Worm (Caenorhabditis elegans) whole organism, L4 larva: ENCODE measurements around the gene frm-2.

Experiments used
- F10B5.3 ChIP-seq: sonication (generic microtip); optimal IDR thresholded peaks from 2 replicates; lab custom pipeline; 2016; ENCODE audit warnings: mild to moderate bottlenecking, missing genetic modification characterization, missing compliant biosample characterization
- F37D6.2 ChIP-seq: sonication (generic microtip); optimal IDR thresholded peaks from 2 replicates; lab custom pipeline; 2016; ENCODE audit warnings: mild to moderate bottlenecking, missing genetic modification characterization, missing compliant biosample characterization
- T20F7.1 ChIP-seq: fragments of 200-800 bp; sonication (Bioruptor generic); optimal IDR thresholded peaks from 2 replicates; lab custom pipeline; 2018; ENCODE audit warnings: mild to moderate bottlenecking, missing genetic modification characterization, missing compliant biosample characterization
- Y75B8A.6 ChIP-seq: fragments of 200-800 bp; sonication (Bioruptor generic); IDR thresholded peaks from 2 replicates; pipeline ENCODE4 v1.3.6; 2022; ENCODE audit warnings: missing genetic modification reagents, missing genetic modification characterization, missing compliant biosample characterization
- aha-1 ChIP-seq: fragments of 150-350 bp; peaks from one replicate; lab custom pipeline; 2014; ENCODE audit warnings: missing biosample characterization, missing genetic modification characterization
- aly-2 ChIP-seq: sonication (generic microtip); optimal IDR thresholded peaks from 2 replicates; lab custom pipeline; 2018; ENCODE audit warnings: missing biosample characterization, missing genetic modification characterization
- arid-1 ChIP-seq: fragments of 200-800 bp; sonication (Bioruptor generic); conservative IDR thresholded peaks from 2 replicates; pipeline ENCODE4 v1.3.6; 2022; ENCODE audit warnings: missing genetic modification reagents, missing genetic modification characterization, missing compliant biosample characterization
- attf-4 ChIP-seq: sonication (generic microtip); optimal IDR thresholded peaks from 3 replicates; lab custom pipeline; 2017; ENCODE audit warnings: missing biosample characterization, missing genetic modification characterization
- ceh-82 ChIP-seq: sonication (generic microtip); optimal IDR thresholded peaks from 2 replicates; lab custom pipeline; 2017; ENCODE audit warnings: missing biosample characterization, missing genetic modification characterization
- ces-1 ChIP-seq: fragments of 150-350 bp; sonication (generic microtip); optimal IDR thresholded peaks from 4 replicates; lab custom pipeline; 2014; ENCODE audit warnings: missing biosample characterization, missing genetic modification reagents, missing genetic modification characterization
- ctbp-1 ChIP-seq: fragments of 200-800 bp; sonication (Bioruptor generic); IDR thresholded peaks from 2 replicates; pipeline ENCODE4 v1.3.6; 2022; ENCODE audit warnings: missing genetic modification reagents, missing genetic modification characterization, missing compliant biosample characterization
- daf-19 ChIP-seq: fragments of 200-800 bp; sonication (Bioruptor generic); conservative IDR thresholded peaks from 2 replicates; pipeline ENCODE4 v1.3.6; 2022; ENCODE audit warnings: missing genetic modification characterization, missing compliant biosample characterization
- daf-8 ChIP-seq: fragments of 200-800 bp; sonication (Bioruptor generic); IDR thresholded peaks from 2 replicates; pipeline ENCODE4 v1.3.6; 2022; ENCODE audit warnings: missing genetic modification characterization, missing compliant biosample characterization
- dmd-6 ChIP-seq: fragments of 200-800 bp; sonication (Bioruptor generic); IDR thresholded peaks from 2 replicates; pipeline ENCODE4 v1.3.6; 2022; ENCODE audit warnings: missing genetic modification reagents, missing genetic modification characterization, missing compliant biosample characterization
- dmd-8 ChIP-seq: fragments of 200-800 bp; sonication (Bioruptor generic); IDR thresholded peaks from 2 replicates; pipeline ENCODE4 v1.3.6; 2022; ENCODE audit warnings: missing genetic modification characterization, missing compliant biosample characterization
- dpl-1 ChIP-seq: fragments of 150-350 bp; optimal IDR thresholded peaks from 2 replicates; lab custom pipeline; 2014; ENCODE audit warnings: missing biosample characterization, missing genetic modification reagents, missing genetic modification characterization
- dve-1 ChIP-seq: sonication (generic microtip); optimal IDR thresholded peaks from 2 replicates; lab custom pipeline; 2017; ENCODE audit warnings: antibody characterized with exemption, mild to moderate bottlenecking, missing genetic modification characterization, missing compliant biosample characterization; ENCODE audit not compliant: insufficient read depth
- egl-27 ChIP-seq: sonication (generic microtip); optimal IDR thresholded peaks from 3 replicates; lab custom pipeline; 2017; ENCODE audit warnings: missing biosample characterization, missing genetic modification reagents, missing genetic modification characterization
- gei-8 ChIP-seq: fragments of 200-800 bp; sonication (Bioruptor generic); optimal IDR thresholded peaks from 2 replicates; lab custom pipeline; 2018; ENCODE audit warnings: mild to moderate bottlenecking, missing genetic modification characterization, missing compliant biosample characterization
- hlh-11 ChIP-seq: fragments of 200-800 bp; sonication (Bioruptor generic); optimal IDR thresholded peaks from 2 replicates; lab custom pipeline; 2018; ENCODE audit warnings: mild to moderate bottlenecking, missing genetic modification characterization, missing compliant biosample characterization
- hlh-30 ChIP-seq: sonication (generic microtip); optimal IDR thresholded peaks from 2 replicates; lab custom pipeline; 2017; ENCODE audit warnings: antibody characterized with exemption, mild to moderate bottlenecking, missing genetic modification characterization, missing compliant biosample characterization; ENCODE audit not compliant: insufficient read depth
- lin-13 ChIP-seq: fragments of 150-350 bp; optimal IDR thresholded peaks from 2 replicates; lab custom pipeline; 2014; ENCODE audit warnings: missing biosample characterization, missing genetic modification reagents, missing genetic modification characterization
- lin-15B ChIP-seq: fragments of 150-350 bp; sonication (generic microtip); optimal IDR thresholded peaks from 3 replicates; lab custom pipeline; 2014; ENCODE audit warnings: missing biosample characterization, missing genetic modification characterization
- lin-29 ChIP-seq: fragments of 200-800 bp; sonication (Bioruptor generic); IDR thresholded peaks from 2 replicates; pipeline ENCODE4 v1.3.6; 2022; ENCODE audit warnings: missing genetic modification reagents, missing genetic modification characterization, missing compliant biosample characterization
- lin-38 ChIP-seq: fragments of 200-800 bp; sonication (Bioruptor generic); IDR thresholded peaks from 2 replicates; pipeline ENCODE4 v1.3.6; 2022; ENCODE audit warnings: missing genetic modification reagents, missing genetic modification characterization, missing compliant biosample characterization
- lsy-2 ChIP-seq, 2 experiments: fragments of 150-350 bp in 1 of 2; sonication (generic microtip) in 1 of 2; optimal IDR thresholded peaks; 2 replicates each; lab custom pipeline; 2014 to 2017; ENCODE audit warnings: missing biosample characterization in 2 of 2, missing genetic modification characterization in 2 of 2
- mdl-1 ChIP-seq, 2 experiments: fragments of 150-350 bp in 1 of 2; sonication (generic microtip) in 1 of 2; optimal IDR thresholded peaks; 2 replicates each; lab custom pipeline; 2014 to 2017; ENCODE audit warnings: missing biosample characterization in 2 of 2, missing genetic modification characterization in 2 of 2
- mep-1 ChIP-seq: fragments of 150-350 bp; sonication (generic microtip); optimal IDR thresholded peaks from 3 replicates; lab custom pipeline; 2014; ENCODE audit warnings: missing biosample characterization, missing genetic modification characterization
- mxl-2 ChIP-seq: fragments of 200-800 bp; sonication (Bioruptor generic); conservative IDR thresholded peaks from 2 replicates; pipeline ENCODE4 v1.3.6; 2022; ENCODE audit warnings: missing genetic modification reagents, missing genetic modification characterization, missing compliant biosample characterization
- nhr-25 ChIP-seq: sonication (generic microtip); optimal IDR thresholded peaks from 2 replicates; lab custom pipeline; 2017; ENCODE audit warnings: missing genetic modification characterization, mild to moderate bottlenecking, missing compliant biosample characterization, antibody characterized with exemption, moderate library complexity, borderline replicate concordance; ENCODE audit not compliant: insufficient read depth
- nhr-6 ChIP-seq: fragments of 150-350 bp; optimal IDR thresholded peaks from 2 replicates; lab custom pipeline; 2014; ENCODE audit warnings: missing biosample characterization, missing genetic modification characterization
- php-3 ChIP-seq: fragments of 200-800 bp; sonication (Bioruptor generic); IDR thresholded peaks from 2 replicates; pipeline ENCODE4 v1.3.6; 2022; ENCODE audit warnings: missing genetic modification reagents, missing genetic modification characterization, missing compliant biosample characterization
- rbr-2 ChIP-seq: sonication (generic microtip); optimal IDR thresholded peaks from 2 replicates; lab custom pipeline; 2016; ENCODE audit warnings: missing genotype, missing genetic modification characterization, missing compliant biosample characterization
- snpc-1.2 ChIP-seq: fragments of 200-800 bp; sonication (Bioruptor generic); IDR thresholded peaks from 2 replicates; pipeline ENCODE4 v1.3.6; 2022; ENCODE audit warnings: missing genetic modification reagents, missing genetic modification characterization, missing compliant biosample characterization
- snpc-4 ChIP-seq: fragments of 150-350 bp; optimal IDR thresholded peaks from 2 replicates; lab custom pipeline; 2014; ENCODE audit warnings: missing biosample characterization, missing genetic modification characterization
- spr-1 ChIP-seq: sonication (generic microtip); optimal IDR thresholded peaks from 2 replicates; lab custom pipeline; 2016; ENCODE audit warnings: mild to moderate bottlenecking, missing genetic modification characterization, missing compliant biosample characterization
- spr-3 ChIP-seq: fragments of 200-800 bp; sonication (Bioruptor generic); optimal IDR thresholded peaks from 2 replicates; lab custom pipeline; 2018; ENCODE audit warnings: mild to moderate bottlenecking, missing genetic modification characterization, missing compliant biosample characterization
- unc-39 ChIP-seq: sonication (generic microtip); optimal IDR thresholded peaks from 2 replicates; lab custom pipeline; 2017; ENCODE audit warnings: missing biosample characterization, missing genetic modification characterization
- unc-62 ChIP-seq, 3 experiments: fragments of 150-350 bp in 1 of 3; sonication (generic microtip); optimal IDR thresholded peaks in 2 of 3; peaks in 1 of 3; 1 replicate in 1 of 3; 2 replicates in 2 of 3; lab custom pipeline; 2014 to 2017; ENCODE audit warnings: missing biosample characterization in 3 of 3, missing genetic modification characterization in 3 of 3, missing genetic modification reagents in 3 of 3, missing genotype in 1 of 3
- vab-7 ChIP-seq: fragments of 200-800 bp; sonication (Bioruptor generic); IDR thresholded peaks from 2 replicates; pipeline ENCODE4 v1.3.6; 2022; ENCODE audit warnings: missing genetic modification reagents, missing genetic modification characterization, missing compliant biosample characterization
- ztf-11 ChIP-seq: fragments of 150-350 bp; optimal IDR thresholded peaks from 2 replicates; lab custom pipeline; 2014; ENCODE audit warnings: missing biosample characterization, missing genetic modification characterization

Gene frm-2

ce11 chrIII:6011310-6011709 is 29.4 kb upstream of the frm-2 start:
- TF ChIP-seq T20F7.1 (GFP tag; lab: Kevin White, UChicago) (no peak), unc-62 (GFP tag; optimal IDR thresholded peaks at IDR 0.05 in 1 of 2; lab: Kevin White, UChicago) (peak in 1 of 2 experiments; percentile 91), unc-62 (tag; optimal IDR thresholded peaks at IDR 0.05; lab: Kevin White, UChicago) (no peak)

- TF ChIP-seq arid-1 (GFP tag; lab: Robert Waterston, UW) (no peak), lsy-2 (tag; optimal IDR thresholded peaks at IDR 0.05; lab: Kevin White, UChicago) (peak in 1 of 2 experiments; percentile 92), dpl-1 (GFP tag; lab: Kevin White, UChicago) (peak; percentile 82), ces-1 (GFP tag; lab: Kevin White, UChicago) (no peak), lin-38 (peak; percentile 77), lin-29 (GFP tag; lab: Robert Waterston, UW) (no peak), rbr-2 (tag; lab: Kevin White, UChicago) (peak; percentile 3), mep-1 (tag; lab: Kevin White, UChicago) (no peak), ceh-82 (tag; lab: Kevin White, UChicago) (no peak)
- TF ChIP-seq, all 104 proteins: peak for 4
Observed at ce11 chrIII:6008989-6009610, 27.2 kb upstream of the frm-2 start, which contains the start of the genes gcna-1 and eftu-2. TSS of gene gcna-1 (minus strand) at chrIII:6009084. TSS of gene eftu-2 (plus strand) at chrIII:6009560.

DNA sequence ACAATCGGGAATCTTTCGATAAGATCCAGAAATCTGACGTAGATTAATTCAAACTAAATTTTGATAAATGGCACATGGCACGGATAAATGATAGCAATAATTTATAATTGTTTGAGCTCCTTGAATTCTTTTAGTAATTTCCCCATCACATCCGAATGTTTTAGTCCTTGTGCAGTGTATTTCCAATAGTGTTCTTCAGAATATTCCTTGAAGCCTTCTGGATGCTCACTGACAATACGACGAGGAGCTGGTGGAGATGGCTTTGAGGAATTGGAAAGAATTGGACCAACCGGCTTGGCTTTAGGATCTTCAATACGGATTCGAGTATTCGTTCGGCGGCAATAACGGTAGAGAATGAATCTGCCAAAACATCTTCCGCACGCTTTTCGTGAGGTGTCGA is 24.5 kb upstream of the frm-2 start:
- no peak for TF ChIP-seq daf-19 (GFP tag; lab: Robert Waterston, UW)
- TF ChIP-seq dmd-6 (GFP tag; lab: Robert Waterston, UW) = peak; percentile 9; the same call in 1 of the 2 replicates
- TF ChIP-seq, all 104 proteins: peak for 1

DNA sequence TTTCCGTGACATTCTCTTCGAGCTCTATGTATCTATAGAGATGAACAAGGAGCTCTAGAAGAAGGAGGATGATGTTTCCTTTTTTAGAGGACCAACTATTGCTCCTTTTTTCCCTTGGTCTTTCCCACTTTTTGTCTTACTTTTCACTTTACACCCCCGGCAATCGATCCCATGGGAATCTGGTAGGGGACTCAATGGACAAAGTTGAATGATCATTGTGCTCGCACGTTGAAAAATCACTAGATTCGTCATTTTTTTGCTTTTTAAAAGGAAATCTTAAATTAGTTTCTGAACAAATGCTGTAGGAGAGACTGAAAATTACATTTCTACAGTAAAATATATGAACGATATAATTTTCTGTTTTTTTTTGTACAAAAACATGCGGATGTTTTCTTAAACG is 20.1 kb upstream of the frm-2 start:
- no peak for TF ChIP-seq ztf-11 (tag; lab: Kevin White, UChicago)
- no peak for TF ChIP-seq F10B5.3 (tag; lab: Kevin White, UChicago)
- TF ChIP-seq aha-1 (tag; lab: Kevin White, UChicago) = peak; percentile 96
- TF ChIP-seq snpc-1.2 (GFP tag; lab: Robert Waterston, UW) = no peak
- TF ChIP-seq unc-62 (GFP tag; optimal IDR thresholded peaks at IDR 0.05 in 1 of 2; lab: Kevin White, UChicago) = peak in 1 of 2 experiments; percentile 39
- no peak for TF ChIP-seq unc-62 (tag; optimal IDR thresholded peaks at IDR 0.05; lab: Kevin White, UChicago)
- no peak for TF ChIP-seq attf-4 (tag; lab: Kevin White, UChicago)

ce11 chrIII:5999629-6000028 is 17.7 kb upstream of the frm-2 start:
- no peak for TF ChIP-seq spr-1 (tag; lab: Kevin White, UChicago)
- no peak for TF ChIP-seq aly-2 (tag; lab: Kevin White, UChicago)
- TF ChIP-seq dmd-8 = no peak
- TF ChIP-seq rbr-2 (tag; lab: Kevin White, UChicago) = peak; percentile 11
- TF ChIP-seq daf-8 = no peak
- no peak for TF ChIP-seq gei-8
- no peak for TF ChIP-seq vab-7 (GFP tag; lab: Robert Waterston, UW)
- TF ChIP-seq egl-27 (tag; lab: Kevin White, UChicago) = no peak
- TF ChIP-seq hlh-11 (tag; lab: Kevin White, UChicago) = peak; percentile 7
- TF ChIP-seq lin-15B (tag; lab: Kevin White, UChicago) = no peak
- TF ChIP-seq aha-1 (tag; lab: Kevin White, UChicago) = peak; percentile 99
- peak in 1 of 2 experiments; percentile 34 for TF ChIP-seq mdl-1 (tag; optimal IDR thresholded peaks at IDR 0.05; lab: Kevin White, UChicago)
- TF ChIP-seq php-3 (GFP tag; lab: Robert Waterston, UW) = no peak
- TF ChIP-seq nhr-6 (tag; lab: Kevin White, UChicago) = no peak
- TF ChIP-seq dve-1 = no peak
- peak; percentile 2 for TF ChIP-seq F37D6.2 (tag; lab: Kevin White, UChicago)
- TF ChIP-seq snpc-4 (tag; lab: Kevin White, UChicago) = no peak
- TF ChIP-seq spr-3 = no peak
- TF ChIP-seq nhr-25 (tag; lab: Kevin White, UChicago) = no peak
- no peak for TF ChIP-seq lin-13
- peak; percentile 46 for TF ChIP-seq hlh-30 (tag; lab: Kevin White, UChicago)
- peak; percentile 70; the same call in 1 of the 2 replicates for TF ChIP-seq ctbp-1 (GFP tag; lab: Robert Waterston, UW)
- no peak for TF ChIP-seq daf-19 (GFP tag; lab: Robert Waterston, UW)
- TF ChIP-seq mxl-2 (GFP tag; lab: Robert Waterston, UW) = no peak
- no peak for TF ChIP-seq ceh-82 (tag; lab: Kevin White, UChicago)
- peak; percentile 33 for TF ChIP-seq unc-39
- no peak for TF ChIP-seq Y75B8A.6
